Worm (Caenorhabditis elegans) whole organism, midembryonic: ENCODE measurements around the gene srsy-1.
"Not testable (repeated sequence)": the region's sequence is repeated elsewhere in the genome, so short reads cannot be mapped to it uniquely, and the experiment has no call there.

ENCODE experiments used
- T22C8.4 ChIP-seq: fragments of 200-800 bp; sonication (Bioruptor generic); IDR thresholded peaks from 2 replicates; pipeline ENCODE4 v1.3.6; 2022; ENCODE audit warnings: missing genetic modification characterization, missing compliant biosample characterization
- cog-1 ChIP-seq: sonication (generic microtip); optimal IDR thresholded peaks from 2 replicates; lab custom pipeline; 2016; ENCODE audit warnings: missing genetic modification characterization, missing compliant biosample characterization
- flt-1 ChIP-seq: fragments of 200-800 bp; sonication (Bioruptor generic); IDR thresholded peaks from 2 replicates; pipeline ENCODE4 v1.3.6; 2022; ENCODE audit warnings: missing genetic modification characterization, missing compliant biosample characterization
- klf-2 ChIP-seq: fragments of 200-800 bp; sonication (Bioruptor generic); conservative IDR thresholded peaks from 2 replicates; pipeline ENCODE4 v1.3.6; 2022; ENCODE audit warnings: missing genetic modification reagents, missing genetic modification characterization, missing compliant biosample characterization
- med-1 ChIP-seq: sonication (generic microtip); optimal IDR thresholded peaks from 2 replicates; lab custom pipeline; 2017; ENCODE audit warnings: missing genetic modification characterization, mild to moderate bottlenecking, missing compliant biosample characterization, antibody characterized with exemption, missing genetic modification reagents; ENCODE audit not compliant: insufficient read depth
- ref-1 ChIP-seq: fragments of 200-800 bp; sonication (Bioruptor generic); conservative IDR thresholded peaks from 2 replicates; pipeline ENCODE4 v1.3.6; 2022; ENCODE audit warnings: missing genetic modification reagents, missing genetic modification characterization, missing compliant biosample characterization
- tab-1 ChIP-seq: fragments of 200-800 bp; sonication (Bioruptor generic); IDR thresholded peaks from 2 replicates; pipeline ENCODE4 v1.3.6; 2022; ENCODE audit warnings: missing genetic modification characterization, missing compliant biosample characterization
- ztf-23 ChIP-seq: fragments of 200-800 bp; sonication (Bioruptor generic); IDR thresholded peaks from 2 replicates; pipeline ENCODE4 v1.3.6; 2022; ENCODE audit warnings: missing genetic modification reagents, missing genetic modification characterization, missing compliant biosample characterization
- ztf-29 ChIP-seq: fragments of 200-800 bp; sonication (Bioruptor generic); IDR thresholded peaks from 2 replicates; pipeline ENCODE4 v1.3.6; 2022; ENCODE audit warnings: missing genetic modification reagents, missing genetic modification characterization, missing compliant biosample characterization

DNA sequence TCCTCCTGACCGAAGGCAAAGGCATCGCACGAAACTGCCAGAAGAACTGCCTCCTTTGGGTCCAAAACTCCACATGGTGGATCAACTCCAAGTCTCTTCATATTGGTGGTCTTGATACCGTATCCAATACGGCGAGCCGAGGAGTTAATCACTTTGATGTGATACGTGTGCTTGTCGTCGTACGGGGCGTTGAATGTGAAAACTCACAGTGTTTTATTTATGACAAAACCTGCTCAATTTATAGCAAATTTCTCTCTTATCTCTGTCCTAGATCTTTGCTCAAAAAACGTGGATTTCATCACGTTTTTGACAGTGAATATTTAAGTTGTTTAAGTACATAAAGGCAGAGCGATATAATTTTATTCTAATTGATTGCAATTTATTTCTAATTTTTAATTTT lies 42.9 kb downstream of the srsy-1 start, which contains the start of gene F58A6.9:
- not testable (repeated sequence) for TF ChIP-seq ref-1; cog-1 (tag; lab: Kevin White, UChicago); med-1 (GFP tag; lab: Kevin White, UChicago); ztf-29 (GFP tag; lab: Robert Waterston, UW); flt-1 (GFP tag; lab: Robert Waterston, UW); T22C8.4 (GFP tag; lab: Robert Waterston, UW); tab-1 (GFP tag; lab: Robert Waterston, UW); klf-2 (GFP tag; lab: Robert Waterston, UW); ztf-23 (GFP tag; lab: Robert Waterston, UW)
